Worm (Caenorhabditis elegans): Measurements from ENCODE around the gene rpb-4.

DNA sequence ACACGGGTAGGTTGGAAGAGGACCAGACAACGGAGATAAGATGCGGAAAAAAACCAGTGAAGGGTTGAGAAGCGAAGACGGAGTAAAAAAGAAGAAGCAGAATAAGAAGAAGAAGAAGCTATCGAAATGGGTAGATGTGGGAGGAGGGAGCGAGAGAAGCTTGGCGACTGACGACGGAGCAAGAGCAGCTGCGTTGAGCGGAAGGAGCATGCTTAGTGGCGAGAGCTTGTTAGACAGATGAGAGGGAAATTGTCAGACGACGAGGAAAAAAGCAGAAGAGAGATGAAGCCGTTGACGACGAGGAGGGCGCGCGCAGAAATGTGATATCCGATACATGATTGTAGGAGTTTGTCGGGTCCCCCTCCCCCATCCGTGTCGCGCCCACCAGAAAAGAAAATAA lies 47.3 kb upstream of the rpb-4 start:
- TF ChIP-seq lsy-2 (tag; optimal IDR thresholded peaks at IDR 0.05), result peak in 1 of 2 experiments; percentile 46
- no peak for TF ChIP-seq attf-4 (tag; optimal IDR thresholded peaks at IDR 0.05)
- peak; percentile 74 for TF ChIP-seq rbr-2 (tag; optimal IDR thresholded peaks at IDR 0.05)
- TF ChIP-seq lin-15B (tag; optimal IDR thresholded peaks at IDR 0.05), result no peak
- no peak for TF ChIP-seq tag-97 (GFP tag; IDR thresholded peaks at IDR 0.05)

Data from whole organism, L4 larva.